Worm (Caenorhabditis elegans) whole organism, L4 larva: Measurements from ENCODE around the gene acr-15.

Experiments
- T26A8.4 ChIP-seq: fragments of 200-800 bp; sonication (Bioruptor generic); IDR thresholded peaks from 2 replicates; pipeline ENCODE4 v1.3.6; 2022; ENCODE audit warnings: missing genetic modification characterization, missing compliant biosample characterization
- Y105C5A.15 ChIP-seq: fragments of 200-800 bp; sonication (Bioruptor generic); IDR thresholded peaks from 2 replicates; pipeline ENCODE4 v1.3.6; 2022; ENCODE audit warnings: missing genetic modification characterization, missing compliant biosample characterization
- aha-1 ChIP-seq: fragments of 150-350 bp; peaks from one replicate; lab custom pipeline; 2014; ENCODE audit warnings: missing biosample characterization, missing genetic modification characterization
- arid-1 ChIP-seq: fragments of 200-800 bp; sonication (Bioruptor generic); conservative IDR thresholded peaks from 2 replicates; pipeline ENCODE4 v1.3.6; 2022; ENCODE audit warnings: missing genetic modification reagents, missing genetic modification characterization, missing compliant biosample characterization
- ceh-32 ChIP-seq: sonication (generic microtip); optimal IDR thresholded peaks from 2 replicates; lab custom pipeline; 2016; ENCODE audit warnings: mild to moderate bottlenecking, missing genetic modification characterization, missing compliant biosample characterization; ENCODE audit not compliant: poor library complexity
- ceh-62 ChIP-seq: sonication (generic microtip); optimal IDR thresholded peaks from 2 replicates; lab custom pipeline; 2017; ENCODE audit warnings: missing biosample characterization, missing genetic modification characterization
- daf-12 ChIP-seq: fragments of 150-350 bp; optimal IDR thresholded peaks from 2 replicates; lab custom pipeline; 2014; ENCODE audit warnings: missing biosample characterization, missing genetic modification reagents, missing genetic modification characterization
- daf-16 ChIP-seq, 3 experiments: sonication (generic microtip); optimal IDR thresholded peaks; 2 replicates each; lab custom pipeline; 2016 to 2017; ENCODE audit warnings: missing genetic modification characterization in 3 of 3, missing genetic modification reagents in 3 of 3, mild to moderate bottlenecking in 2 of 3, missing compliant biosample characterization in 2 of 3, missing biosample characterization in 1 of 3, moderate library complexity in 1 of 3
- fkh-10 ChIP-seq: fragments of 150-350 bp; optimal IDR thresholded peaks from 2 replicates; lab custom pipeline; 2014; ENCODE audit warnings: missing biosample characterization, missing genetic modification reagents, missing genetic modification characterization
- hlh-11 ChIP-seq: fragments of 200-800 bp; sonication (Bioruptor generic); optimal IDR thresholded peaks from 2 replicates; lab custom pipeline; 2018; ENCODE audit warnings: mild to moderate bottlenecking, missing genetic modification characterization, missing compliant biosample characterization
- hlh-30 ChIP-seq: sonication (generic microtip); optimal IDR thresholded peaks from 2 replicates; lab custom pipeline; 2017; ENCODE audit warnings: antibody characterized with exemption, mild to moderate bottlenecking, missing genetic modification characterization, missing compliant biosample characterization; ENCODE audit not compliant: insufficient read depth
- hmg-1.1 ChIP-seq: fragments of 200-800 bp; sonication (Bioruptor generic); IDR thresholded peaks from 2 replicates; pipeline ENCODE4 v1.3.6; 2022; ENCODE audit warnings: missing genetic modification reagents, missing genetic modification characterization, missing compliant biosample characterization
- jun-1 ChIP-seq: fragments of 150-350 bp; optimal IDR thresholded peaks from 2 replicates; lab custom pipeline; 2014; ENCODE audit warnings: missing biosample characterization, missing genetic modification reagents, missing genetic modification characterization
- lin-13 ChIP-seq: fragments of 150-350 bp; optimal IDR thresholded peaks from 2 replicates; lab custom pipeline; 2014; ENCODE audit warnings: missing biosample characterization, missing genetic modification reagents, missing genetic modification characterization
- lin-39 ChIP-seq: fragments of 150-350 bp; optimal IDR thresholded peaks from 2 replicates; lab custom pipeline; 2014; ENCODE audit warnings: missing biosample characterization, missing genetic modification reagents, missing genetic modification characterization
- lsy-2 ChIP-seq, 2 experiments: fragments of 150-350 bp in 1 of 2; sonication (generic microtip) in 1 of 2; optimal IDR thresholded peaks; 2 replicates each; lab custom pipeline; 2014 to 2017; ENCODE audit warnings: missing biosample characterization in 2 of 2, missing genetic modification characterization in 2 of 2
- madf-9 ChIP-seq: fragments of 200-800 bp; sonication (Bioruptor generic); conservative IDR thresholded peaks from 2 replicates; pipeline ENCODE4 v1.3.6; 2022; ENCODE audit warnings: missing genetic modification reagents, missing genetic modification characterization, missing compliant biosample characterization
- nhr-11 ChIP-seq: fragments of 150-350 bp; optimal IDR thresholded peaks from 2 replicates; lab custom pipeline; 2014; ENCODE audit warnings: missing biosample characterization, missing genetic modification characterization
- nhr-28 ChIP-seq: fragments of 150-350 bp; optimal IDR thresholded peaks from 2 replicates; lab custom pipeline; 2014; ENCODE audit warnings: missing biosample characterization, missing genetic modification characterization
- nhr-41 ChIP-seq: fragments of 200-800 bp; sonication (Bioruptor generic); IDR thresholded peaks from 2 replicates; pipeline ENCODE4 v1.3.6; 2022; ENCODE audit warnings: missing genetic modification reagents, missing genetic modification characterization, missing compliant biosample characterization
- nhr-6 ChIP-seq: fragments of 150-350 bp; optimal IDR thresholded peaks from 2 replicates; lab custom pipeline; 2014; ENCODE audit warnings: missing biosample characterization, missing genetic modification characterization
- php-3 ChIP-seq: fragments of 200-800 bp; sonication (Bioruptor generic); IDR thresholded peaks from 2 replicates; pipeline ENCODE4 v1.3.6; 2022; ENCODE audit warnings: missing genetic modification reagents, missing genetic modification characterization, missing compliant biosample characterization
- saeg-2 ChIP-seq: fragments of 200-800 bp; sonication (Bioruptor generic); IDR thresholded peaks from 2 replicates; pipeline ENCODE4 v1.3.6; 2022; ENCODE audit warnings: missing genetic modification reagents, missing genetic modification characterization, missing compliant biosample characterization
- sdz-12 ChIP-seq: fragments of 200-800 bp; sonication (Bioruptor generic); optimal IDR thresholded peaks from 2 replicates; lab custom pipeline; 2018; ENCODE audit warnings: mild to moderate bottlenecking, missing genetic modification characterization, missing compliant biosample characterization
- snpc-4 ChIP-seq: fragments of 150-350 bp; optimal IDR thresholded peaks from 2 replicates; lab custom pipeline; 2014; ENCODE audit warnings: missing biosample characterization, missing genetic modification characterization
- spr-3 ChIP-seq: fragments of 200-800 bp; sonication (Bioruptor generic); optimal IDR thresholded peaks from 2 replicates; lab custom pipeline; 2018; ENCODE audit warnings: mild to moderate bottlenecking, missing genetic modification characterization, missing compliant biosample characterization
- tra-1 ChIP-seq: fragments of 200-800 bp; sonication (Bioruptor generic); IDR thresholded peaks from 2 replicates; pipeline ENCODE4 v1.3.6; 2022; ENCODE audit warnings: missing genetic modification reagents, missing genetic modification characterization, missing compliant biosample characterization
- unc-130 ChIP-seq: sonication (generic microtip); optimal IDR thresholded peaks from 2 replicates; lab custom pipeline; 2016; ENCODE audit warnings: missing genetic modification reagents, missing genetic modification characterization, missing compliant biosample characterization
- unc-62 ChIP-seq, 3 experiments: fragments of 150-350 bp in 1 of 3; sonication (generic microtip); optimal IDR thresholded peaks in 2 of 3; peaks in 1 of 3; 1 replicate in 1 of 3; 2 replicates in 2 of 3; lab custom pipeline; 2014 to 2017; ENCODE audit warnings: missing biosample characterization in 3 of 3, missing genetic modification characterization in 3 of 3, missing genetic modification reagents in 3 of 3, missing genotype in 1 of 3
- zag-1 ChIP-seq: fragments of 150-350 bp; optimal IDR thresholded peaks from 2 replicates; lab custom pipeline; 2014; ENCODE audit warnings: missing biosample characterization, missing genetic modification characterization
- zfp-2 ChIP-seq: sonication (generic microtip); optimal IDR thresholded peaks from 2 replicates; lab custom pipeline; 2016; ENCODE audit warnings: mild to moderate bottlenecking, missing genetic modification characterization, missing compliant biosample characterization
- ztf-7 ChIP-seq: fragments of 150-350 bp; optimal IDR thresholded peaks from 2 replicates; lab custom pipeline; 2014; ENCODE audit warnings: missing biosample characterization, missing genetic modification characterization

Gene acr-15

DNA sequence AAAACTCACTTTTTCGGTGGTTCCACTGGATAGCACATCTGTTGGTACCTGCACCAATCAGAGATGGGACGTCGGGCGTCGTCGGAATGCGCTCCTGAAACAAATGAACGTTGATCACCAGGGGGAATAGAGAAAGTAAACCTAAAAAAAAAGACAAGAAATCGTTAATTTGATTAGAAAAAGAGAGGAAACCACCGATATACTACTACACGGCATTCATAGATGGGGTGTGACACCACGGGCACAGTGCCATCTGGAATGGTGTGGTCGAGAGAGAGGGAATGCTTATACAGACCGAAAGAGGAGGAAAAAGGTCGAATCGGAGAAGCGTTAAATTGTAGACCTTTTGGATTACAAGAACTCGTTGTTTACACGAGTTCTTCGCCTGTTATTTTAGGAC is 35.6 kb downstream of the acr-15 start, which contains the start of gene C10B5.3:
TSS of gene C10B5.3 (minus strand) at position 101 of the 400 bp plus-strand sequence.
- TF ChIP-seq nhr-28 = no peak
- no peak for TF ChIP-seq zag-1
- no peak for TF ChIP-seq jun-1 (tag; lab: Kevin White, UChicago)
- no peak for TF ChIP-seq ceh-62 (tag; lab: Kevin White, UChicago)
- TF ChIP-seq unc-62 (GFP tag; optimal IDR thresholded peaks at IDR 0.05 in 1 of 2; lab: Kevin White, UChicago) = peak in 1 of 2 experiments; percentile 72
- no peak for TF ChIP-seq unc-62 (tag; optimal IDR thresholded peaks at IDR 0.05; lab: Kevin White, UChicago)
- TF ChIP-seq Y105C5A.15 (GFP tag; lab: Robert Waterston, UW) = 0 out of 2 replicates have a peak, but pooled peaks have one; percentile 32
- TF ChIP-seq, all 104 proteins: peak for 2

DNA sequence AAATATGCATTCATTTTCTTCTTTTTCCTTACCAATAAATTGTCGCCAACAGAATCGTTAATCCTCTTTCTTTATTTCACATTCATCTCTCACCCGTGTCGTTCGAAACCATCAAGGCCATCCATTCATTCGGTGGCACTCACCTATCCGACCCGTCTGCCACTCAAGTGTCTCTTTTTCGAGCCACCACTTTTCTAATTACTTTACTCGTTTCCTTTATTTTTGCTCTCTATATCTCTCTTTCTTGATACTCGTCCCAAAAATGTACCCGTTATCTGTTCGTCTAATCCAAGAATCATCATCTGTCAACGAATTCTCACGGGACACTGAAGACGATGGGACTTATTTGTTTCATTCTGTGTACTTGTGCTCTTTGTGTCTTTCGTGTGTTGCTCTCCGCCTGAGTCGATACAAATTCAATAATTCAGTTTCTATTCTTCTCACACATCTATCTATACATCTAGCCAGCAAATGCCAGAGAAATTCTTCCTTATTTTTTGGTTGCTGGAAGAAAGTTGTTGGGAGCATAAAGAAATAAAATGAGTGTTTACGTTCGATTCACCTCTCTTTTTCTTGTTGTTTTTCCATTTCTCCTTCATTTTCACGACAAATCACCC is 40.3 kb downstream of the acr-15 start:
- TF ChIP-seq madf-9 (GFP tag; lab: Robert Waterston, UW) (no peak), fkh-10 (peak; percentile 57)

DNA sequence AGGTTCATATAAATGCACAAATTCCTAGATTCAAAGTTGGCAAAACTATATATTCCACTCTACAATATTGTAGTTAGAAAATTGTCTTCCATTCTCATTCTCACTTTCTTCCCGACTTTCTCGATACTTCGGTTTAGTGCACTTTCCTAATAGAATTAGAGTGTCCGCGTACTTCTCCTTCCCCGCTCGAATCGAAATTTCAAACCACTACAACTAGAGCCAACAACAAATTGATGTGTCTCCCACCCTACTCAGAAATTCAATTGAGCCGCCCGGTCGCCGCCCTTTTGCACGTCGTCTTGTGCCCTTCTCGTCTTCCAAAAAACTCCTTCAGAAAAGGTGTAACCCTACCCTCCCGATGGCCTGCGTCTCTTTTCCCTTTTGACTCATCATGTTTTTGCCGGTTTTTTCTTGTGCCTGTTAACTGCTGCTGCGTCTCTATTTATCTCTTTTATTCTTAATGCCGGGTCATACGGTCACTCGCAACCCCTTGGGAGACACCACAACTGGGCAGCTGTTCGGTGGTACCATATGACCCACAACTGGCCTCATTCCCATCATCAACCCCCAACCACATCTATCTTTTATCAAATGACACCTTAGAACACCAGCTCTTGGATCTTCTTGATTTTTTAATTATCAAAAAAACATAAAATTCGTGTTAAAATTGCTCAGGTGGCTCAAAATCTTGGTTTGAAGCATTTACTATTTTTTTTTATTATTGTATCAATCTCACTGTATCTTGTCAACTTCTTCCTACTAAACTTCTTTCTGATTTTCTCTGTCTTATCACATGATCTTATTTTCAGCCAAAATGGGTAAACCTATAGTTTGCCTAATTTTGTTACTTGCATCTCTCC is 41.8 kb downstream of the acr-15 start, which contains the start of gene tag-196:
TSS of gene tag-196 (plus strand) at position 810 of the 860 bp plus-strand sequence.
- TF ChIP-seq hlh-11 = peak; percentile 70
- TF ChIP-seq unc-62 (GFP tag; optimal IDR thresholded peaks at IDR 0.05 in 1 of 2; lab: Kevin White, UChicago) = peak in 1 of 2 experiments; percentile 77
- TF ChIP-seq unc-62 (tag; optimal IDR thresholded peaks at IDR 0.05; lab: Kevin White, UChicago) = no peak
- no peak for TF ChIP-seq arid-1 (GFP tag; lab: Robert Waterston, UW)
- TF ChIP-seq hlh-30 (tag; lab: Kevin White, UChicago) = peak; percentile 92
- no peak for TF ChIP-seq ceh-32 (tag; lab: Kevin White, UChicago)
- TF ChIP-seq lsy-2 (tag; optimal IDR thresholded peaks at IDR 0.05; lab: Kevin White, UChicago) = peak in 1 of 2 experiments; percentile 14
- TF ChIP-seq nhr-11 (tag; lab: Kevin White, UChicago) = peak; percentile 68
- no peak for TF ChIP-seq nhr-6 (tag; lab: Kevin White, UChicago)
- peak; percentile 12 for TF ChIP-seq nhr-28
- TF ChIP-seq daf-16 (GFP tag; optimal IDR thresholded peaks at IDR 0.05; lab: Kevin White, UChicago) = peak in 1 of 2 experiments; percentile 44
- no peak for TF ChIP-seq daf-16 (tag; optimal IDR thresholded peaks at IDR 0.05; lab: Kevin White, UChicago)
- 0 out of 2 replicates have a peak, but pooled peaks have one; percentile 17 for TF ChIP-seq hmg-1.1
- TF ChIP-seq aha-1 = peak; percentile 89

DNA sequence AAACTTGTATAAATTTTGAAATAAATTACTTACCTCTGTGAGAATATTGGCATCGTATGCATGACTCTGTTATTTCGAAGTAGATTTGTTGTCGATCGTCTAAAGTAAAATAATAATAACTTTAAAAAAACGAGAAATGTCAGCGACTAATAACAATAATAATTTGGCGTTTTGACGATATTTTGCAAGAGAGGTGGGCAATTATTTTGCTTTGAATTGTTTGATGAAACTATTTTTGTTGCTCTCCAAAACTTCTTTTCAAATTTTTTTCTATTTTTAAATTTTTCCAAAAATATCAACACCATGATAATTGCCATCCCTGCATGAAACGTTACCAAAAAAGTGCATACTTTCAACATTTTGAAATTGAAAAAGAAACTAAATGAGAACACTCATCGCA is 46.7 kb downstream of the acr-15 start, which contains the start of gene F41E6.7:
TSS of gene F41E6.7 (minus strand) at position 101 of the 400 bp plus-strand sequence.
- TF ChIP-seq hlh-11 (no peak), sdz-12 (GFP tag; lab: Kevin White, UChicago) (no peak), lin-13 (GFP tag; lab: Kevin White, UChicago) (no peak), unc-130 (GFP tag; lab: Kevin White, UChicago) (no peak), tra-1 (no peak), lin-39 (no peak), T26A8.4 (GFP tag; lab: Robert Waterston, UW) (no peak), nhr-41 (GFP tag; lab: Robert Waterston, UW) (no peak), spr-3 (GFP tag; lab: Kevin White, UChicago) (no peak), jun-1 (tag; lab: Kevin White, UChicago) (no peak), snpc-4 (tag; lab: Kevin White, UChicago) (no peak), ztf-7 (no peak), daf-16 (GFP tag; optimal IDR thresholded peaks at IDR 0.05; lab: Kevin White, UChicago) (no peak), daf-16 (tag; optimal IDR thresholded peaks at IDR 0.05; lab: Kevin White, UChicago) (no peak), zfp-2 (tag; lab: Kevin White, UChicago) (no peak), php-3 (GFP tag; lab: Robert Waterston, UW) (no peak), saeg-2 (GFP tag; lab: Robert Waterston, UW) (no peak), daf-12 (tag; lab: Kevin White, UChicago) (no peak)
